Worm (Caenorhabditis elegans): ENCODE data around the gene srd-58.

srd-58 gene

ce11 chrII:7204951-7205350 lies at the start of gene srd-58:
Gene srd-58, minus strand, starts transcription at chrII:7205051.
- TF ChIP-seq blmp-1 (tag; optimal IDR thresholded peaks at IDR 0.05) (no peak), M03D4.4 (tag; optimal IDR thresholded peaks at IDR 0.05) (no peak), sem-2 (GFP tag; optimal IDR thresholded peaks at IDR 0.05) (no peak), mep-1 (tag; optimal IDR thresholded peaks at IDR 0.05) (no peak), elt-3 (tag; optimal IDR thresholded peaks at IDR 0.05) (no peak), lin-32 (GFP tag; optimal IDR thresholded peaks at IDR 0.05) (no peak), tbx-8 (GFP tag; optimal IDR thresholded peaks at IDR 0.05) (no peak), cnd-1 (tag; optimal IDR thresholded peaks at IDR 0.05) (no peak), bed-3 (GFP tag; optimal IDR thresholded peaks at IDR 0.05) (no peak), lin-13 (tag; optimal IDR thresholded peaks at IDR 0.05) (no peak), pha-4 (tag; optimal IDR thresholded peaks at IDR 0.05) (no peak), hlh-1 (tag; optimal IDR thresholded peaks at IDR 0.05) (no peak), ceh-43 (GFP tag; optimal IDR thresholded peaks at IDR 0.05) (no peak), ceh-83 (GFP tag; optimal IDR thresholded peaks at IDR 0.05) (no peak), nhr-28 (tag; optimal IDR thresholded peaks at IDR 0.05) (no peak), drap-1 (GFP tag; optimal IDR thresholded peaks at IDR 0.05) (no peak), nhr-237 (tag; optimal IDR thresholded peaks at IDR 0.05) (no peak), unc-120 (tag; optimal IDR thresholded peaks at IDR 0.05; ENCODE audit: poor library complexity, severe bottlenecking) (no peak)

ce11 chrII:7253073-7253472 lies 48.2 kb upstream of the srd-58 start, which contains the start of gene lsm-4:
Gene lsm-4, minus strand, starts transcription at chrII:7253163.
- TF ChIP-seq ceh-83 (GFP tag; optimal IDR thresholded peaks at IDR 0.05) (no peak), bed-3 (GFP tag; optimal IDR thresholded peaks at IDR 0.05) (no peak), ztf-11 (tag; optimal IDR thresholded peaks at IDR 0.05) (no peak)

ce11 chrII:7251978-7252377 lies 47.1 kb upstream of the srd-58 start, which contains the start of the genes prx-13 and ada-2:
Gene prx-13, minus strand, starts transcription at chrII:7252015.
Gene ada-2, plus strand, starts transcription at chrII:7252259.
- TF ChIP-seq pha-4 (tag; optimal IDR thresholded peaks at IDR 0.05) = no peak
- no peak for TF ChIP-seq unc-39 (tag; optimal IDR thresholded peaks at IDR 0.05)
- no peak for TF ChIP-seq blmp-1 (tag; optimal IDR thresholded peaks at IDR 0.05)
- no peak for TF ChIP-seq unc-120 (tag; optimal IDR thresholded peaks at IDR 0.05; ENCODE audit: poor library complexity, severe bottlenecking)
- no peak for TF ChIP-seq ztf-11 (tag; optimal IDR thresholded peaks at IDR 0.05)
- no peak for TF ChIP-seq M03D4.4 (tag; optimal IDR thresholded peaks at IDR 0.05)
- TF ChIP-seq tbx-8 (GFP tag; optimal IDR thresholded peaks at IDR 0.05) = no peak
- no peak for TF ChIP-seq nhr-2 (tag; optimal IDR thresholded peaks at IDR 0.05)
- TF ChIP-seq nhr-237 (tag; optimal IDR thresholded peaks at IDR 0.05) = no peak
- TF ChIP-seq nhr-12 (tag; optimal IDR thresholded peaks at IDR 0.05) = no peak
- TF ChIP-seq lin-13 (tag; optimal IDR thresholded peaks at IDR 0.05) = no peak
- no peak for TF ChIP-seq nhr-76 (tag; optimal IDR thresholded peaks at IDR 0.05)
- no peak for TF ChIP-seq ces-1 (GFP tag; optimal IDR thresholded peaks at IDR 0.05)
- no peak for TF ChIP-seq flh-1 (GFP tag; optimal IDR thresholded peaks at IDR 0.05)

- TF ChIP-seq ceh-39 (tag; optimal IDR thresholded peaks at IDR 0.05) (no peak), bed-3 (GFP tag; optimal IDR thresholded peaks at IDR 0.05) (no peak), nhr-237 (tag; optimal IDR thresholded peaks at IDR 0.05) (no peak), nhr-76 (tag; optimal IDR thresholded peaks at IDR 0.05) (no peak), ceh-83 (GFP tag; optimal IDR thresholded peaks at IDR 0.05) (no peak), nhr-28 (tag; optimal IDR thresholded peaks at IDR 0.05) (no peak), lin-13 (tag; optimal IDR thresholded peaks at IDR 0.05) (no peak), ztf-11 (tag; optimal IDR thresholded peaks at IDR 0.05) (no peak), snpc-4 (tag; optimal IDR thresholded peaks at IDR 0.05) (no peak), zip-8 (tag; optimal IDR thresholded peaks at IDR 0.05) (no peak)
These were observed 40.7 kb upstream of the srd-58 start, which contains the start of gene skpo-3 for ce11 chrII:7245576-7245975. Gene skpo-3, plus strand, starts transcription at chrII:7245876.

ce11 chrII:7242754-7243153 lies 37.9 kb upstream of the srd-58 start:
- TF ChIP-seq lin-32 (GFP tag; optimal IDR thresholded peaks at IDR 0.05) = no peak
- TF ChIP-seq ceh-43 (GFP tag; optimal IDR thresholded peaks at IDR 0.05) = no peak

ce11 chrII:7239705-7240104 lies 34.9 kb upstream of the srd-58 start:
- no peak for TF ChIP-seq sptf-1 (tag; optimal IDR thresholded peaks at IDR 0.05)
- no peak for TF ChIP-seq mls-2 (tag; optimal IDR thresholded peaks at IDR 0.05)
- no peak for TF ChIP-seq nhr-237 (tag; optimal IDR thresholded peaks at IDR 0.05)
- TF ChIP-seq flh-1 (GFP tag; optimal IDR thresholded peaks at IDR 0.05) = no peak
- TF ChIP-seq unc-120 (tag; optimal IDR thresholded peaks at IDR 0.05; ENCODE audit: poor library complexity, severe bottlenecking) = no peak

Data from whole organism, mixed stage, embryonic.